Fruit fly (Drosophila melanogaster) whole organism, embryonic: ENCODE results near the gene Dbp21E2.

Experiments used
- Antp ChIP-seq: fragments of 200-800 bp; sonication (Bioruptor generic); optimal IDR thresholded peaks from 3 replicates; lab custom pipeline; 2016; ENCODE audit warnings: missing biosample characterization, missing genetic modification characterization
- CG10209 ChIP-seq: fragments of 200-800 bp; sonication (Bioruptor generic); optimal IDR thresholded peaks from 3 replicates; lab custom pipeline; 2017; ENCODE audit warnings: missing biosample characterization, mild to moderate bottlenecking, missing genetic modification characterization, missing genetic modification reagents
- CG10543 ChIP-seq: fragments of 200-800 bp; sonication (Bioruptor generic); optimal IDR thresholded peaks from 3 replicates; lab custom pipeline; 2017; ENCODE audit warnings: missing biosample characterization, mild to moderate bottlenecking, missing genetic modification characterization, moderate library complexity
- CG10959 ChIP-seq: fragments of 200-800 bp; sonication (Bioruptor generic); IDR thresholded peaks from 2 replicates; pipeline ENCODE4 v1.3.6; 2022; ENCODE audit warnings: missing biosample characterization, missing genetic modification characterization
- CG11247 ChIP-seq: fragments of 200-800 bp; sonication (Bioruptor generic); IDR thresholded peaks from 2 replicates; pipeline ENCODE4 v1.3.6; 2022; ENCODE audit warnings: missing biosample characterization, missing genetic modification characterization
- CG11695 ChIP-seq: fragments of 200-800 bp; sonication (Bioruptor generic); IDR thresholded peaks from 3 replicates; pipeline ENCODE4 v1.3.6; 2022; ENCODE audit warnings: missing biosample characterization, missing genetic modification characterization
- CG14014 ChIP-seq: fragments of 200-800 bp; sonication (Bioruptor generic); IDR thresholded peaks from 2 replicates; pipeline ENCODE4 v1.3.6; 2022; ENCODE audit warnings: missing biosample characterization, missing genetic modification characterization
- CG14441 ChIP-seq: fragments of 200-800 bp; sonication (Bioruptor generic); IDR thresholded peaks from 2 replicates; pipeline ENCODE4 v1.3.6; 2022; ENCODE audit warnings: missing biosample characterization, missing genetic modification characterization
- CG15011 ChIP-seq: fragments of 200-800 bp; sonication (Bioruptor generic); optimal IDR thresholded peaks from 3 replicates; lab custom pipeline; 2018; ENCODE audit warnings: missing biosample characterization, mild to moderate bottlenecking, missing genetic modification characterization
- CG2199 ChIP-seq: fragments of 200-800 bp; sonication (Bioruptor generic); IDR thresholded peaks from 3 replicates; pipeline ENCODE4 v1.3.6; 2022; ENCODE audit warnings: missing biosample characterization, missing genetic modification characterization
- CG31365 ChIP-seq: fragments of 200-800 bp; sonication (Bioruptor generic); optimal IDR thresholded peaks from 2 replicates; lab custom pipeline; 2018; ENCODE audit warnings: missing biosample characterization, mild to moderate bottlenecking, missing genetic modification characterization
- CG3163 ChIP-seq: fragments of 200-800 bp; sonication (Bioruptor generic); optimal IDR thresholded peaks from 3 replicates; lab custom pipeline; 2016; ENCODE audit warnings: missing biosample characterization, missing genetic modification characterization
- CG32532 ChIP-seq: fragments of 200-800 bp; sonication (Bioruptor generic); IDR thresholded peaks from 2 replicates; pipeline ENCODE4 v1.3.6; 2022; ENCODE audit warnings: missing biosample characterization, missing genetic modification characterization
- CG32772 ChIP-seq: fragments of 200-800 bp; sonication (Bioruptor generic); IDR thresholded peaks from 2 replicates; pipeline ENCODE4 v1.3.6; 2022; ENCODE audit warnings: missing biosample characterization, missing genetic modification characterization
- CG4424 ChIP-seq: fragments of 200-800 bp; sonication (Bioruptor generic); optimal IDR thresholded peaks from 3 replicates; lab custom pipeline; 2016; ENCODE audit warnings: missing biosample characterization, missing genetic modification characterization
- CG4617 ChIP-seq: fragments of 200-800 bp; sonication (Bioruptor generic); optimal IDR thresholded peaks from 3 replicates; lab custom pipeline; 2016; ENCODE audit warnings: missing biosample characterization, missing genetic modification characterization, borderline replicate concordance
- CG4707 ChIP-seq: fragments of 200-800 bp; sonication (Bioruptor generic); optimal IDR thresholded peaks from 2 replicates; lab custom pipeline; 2018; ENCODE audit warnings: missing biosample characterization, mild to moderate bottlenecking, missing genetic modification characterization, moderate library complexity
- CG6683 ChIP-seq: fragments of 200-800 bp; sonication (Bioruptor generic); optimal IDR thresholded peaks from 2 replicates; lab custom pipeline; 2017; ENCODE audit warnings: missing biosample characterization, mild to moderate bottlenecking, missing genetic modification characterization, missing genetic modification reagents
- CG6765 ChIP-seq: fragments of 200-800 bp; sonication (Bioruptor generic); optimal IDR thresholded peaks from 3 replicates; lab custom pipeline; 2017; ENCODE audit warnings: missing biosample characterization, mild to moderate bottlenecking, missing genetic modification characterization
- CG6854 ChIP-seq: fragments of 200-800 bp; sonication (Bioruptor generic); optimal IDR thresholded peaks from 3 replicates; lab custom pipeline; 2017; ENCODE audit warnings: missing biosample characterization, mild to moderate bottlenecking, missing genetic modification characterization
- CG7928 ChIP-seq: fragments of 200-800 bp; sonication (Bioruptor generic); optimal IDR thresholded peaks from 2 replicates; lab custom pipeline; 2017; ENCODE audit warnings: missing biosample characterization, mild to moderate bottlenecking, missing genetic modification characterization
- CG8359 ChIP-seq: fragments of 200-800 bp; sonication (Bioruptor generic); optimal IDR thresholded peaks from 2 replicates; lab custom pipeline; 2017; ENCODE audit warnings: missing biosample characterization, mild to moderate bottlenecking, missing genetic modification characterization, borderline replicate concordance
- CG9797 ChIP-seq: fragments of 200-800 bp; sonication (Bioruptor generic); optimal IDR thresholded peaks from 3 replicates; lab custom pipeline; 2018; ENCODE audit warnings: missing biosample characterization, mild to moderate bottlenecking, missing genetic modification characterization
- Ets97D ChIP-seq: fragments of 200-800 bp; sonication (Bioruptor generic); optimal IDR thresholded peaks from 3 replicates; lab custom pipeline; 2016; ENCODE audit warnings: missing biosample characterization, missing genetic modification characterization
- Gug ChIP-seq: fragments of 200-800 bp; sonication (Bioruptor generic); IDR thresholded peaks from 4 replicates; pipeline ENCODE4 v1.3.6; 2022; ENCODE audit warnings: missing biosample characterization, missing genetic modification characterization
- HHEX ChIP-seq: fragments of 200-800 bp; sonication (Bioruptor generic); optimal IDR thresholded peaks from 3 replicates; lab custom pipeline; 2017; ENCODE audit warnings: missing biosample characterization, mild to moderate bottlenecking, missing genetic modification characterization, missing genetic modification reagents
- Hr39 ChIP-seq: fragments of >200 bp; optimal IDR thresholded peaks from 2 replicates; lab custom pipeline; 2017
- Lim3 ChIP-seq: fragments of 200-800 bp; sonication (Bioruptor generic); IDR thresholded peaks from 2 replicates; pipeline ENCODE4 v1.3.6; 2022; ENCODE audit warnings: missing biosample characterization, missing genetic modification characterization
- MESR4 ChIP-seq: fragments of 200-800 bp; sonication (Bioruptor generic); optimal IDR thresholded peaks from 2 replicates; lab custom pipeline; 2018; ENCODE audit warnings: missing biosample characterization, mild to moderate bottlenecking, missing genetic modification characterization, moderate library complexity
- Mrtf ChIP-seq: fragments of 200-800 bp; sonication (Bioruptor generic); IDR thresholded peaks from 3 replicates; pipeline ENCODE4 v1.3.6; 2022; ENCODE audit warnings: missing biosample characterization, missing genetic modification characterization
- Nf-YA ChIP-seq: fragments of 200-800 bp; sonication (Bioruptor generic); IDR thresholded peaks from 2 replicates; pipeline ENCODE4 v1.3.6; 2022; ENCODE audit warnings: missing biosample characterization, missing genetic modification characterization
- Rx ChIP-seq: fragments of 200-800 bp; sonication (Bioruptor generic); IDR thresholded peaks from 2 replicates; pipeline ENCODE4 v1.3.6; 2022; ENCODE audit warnings: missing biosample characterization, missing genetic modification characterization
- Tbp ChIP-seq: fragments of >200 bp; optimal IDR thresholded peaks from 2 replicates; lab custom pipeline; 2018; ENCODE audit warnings: missing biosample characterization, missing genetic modification characterization
- amos ChIP-seq: fragments of 200-800 bp; sonication (Bioruptor generic); IDR thresholded peaks from 2 replicates; pipeline ENCODE4 v1.3.6; 2022; ENCODE audit warnings: missing biosample characterization, missing genetic modification characterization; ENCODE audit not compliant: partially characterized antibody
- bab2 ChIP-seq: fragments of 200-800 bp; sonication (Bioruptor generic); optimal IDR thresholded peaks from 2 replicates; lab custom pipeline; 2016; ENCODE audit warnings: missing biosample characterization, missing genetic modification characterization
- caup ChIP-seq: fragments of 200-800 bp; sonication (Bioruptor generic); optimal IDR thresholded peaks from 3 replicates; lab custom pipeline; 2017; ENCODE audit warnings: missing biosample characterization, mild to moderate bottlenecking, missing genetic modification characterization, moderate library complexity; ENCODE audit not compliant: severe bottlenecking
- crp ChIP-seq, 2 experiments: fragments of 200-800 bp; sonication (Bioruptor generic); optimal IDR thresholded peaks; 2 replicates in 1 of 2; 3 replicates in 1 of 2; lab custom pipeline; 2017; ENCODE audit warnings: missing biosample characterization in 2 of 2, missing genetic modification characterization in 2 of 2, mild to moderate bottlenecking in 1 of 2, moderate library complexity in 1 of 2
- fd102C ChIP-seq: fragments of 200-800 bp; sonication (Bioruptor generic); optimal IDR thresholded peaks from 2 replicates; lab custom pipeline; 2018; ENCODE audit warnings: missing biosample characterization, mild to moderate bottlenecking, missing genetic modification characterization, moderate library complexity
- gcm ChIP-seq: fragments of 200-800 bp; sonication (Bioruptor generic); optimal IDR thresholded peaks from 2 replicates; lab custom pipeline; 2019; ENCODE audit warnings: missing biosample characterization, mild to moderate bottlenecking, missing genetic modification characterization, moderate library complexity
- hbn ChIP-seq: fragments of 200-800 bp; sonication (Bioruptor generic); IDR thresholded peaks from 2 replicates; pipeline ENCODE4 v1.3.6; 2022; ENCODE audit warnings: missing biosample characterization, missing genetic modification characterization; ENCODE audit not compliant: partially characterized antibody
- inv ChIP-seq: fragments of 200-800 bp; sonication (Bioruptor generic); IDR thresholded peaks from 2 replicates; pipeline ENCODE4 v1.3.6; 2022; ENCODE audit warnings: missing biosample characterization, missing genetic modification characterization; ENCODE audit not compliant: partially characterized antibody
- peb ChIP-seq: fragments of 200-800 bp; sonication (Bioruptor generic); IDR thresholded peaks from 2 replicates; pipeline ENCODE4 v1.3.6; 2022; ENCODE audit warnings: missing biosample characterization, missing genetic modification characterization
- pita ChIP-seq: fragments of 200-800 bp; sonication (Bioruptor generic); optimal IDR thresholded peaks from 2 replicates; lab custom pipeline; 2017; ENCODE audit warnings: missing biosample characterization, mild to moderate bottlenecking, missing genetic modification characterization
- prd ChIP-seq, 3 experiments: fragments of >200 bp in 2 of 3; fragments of 200-800 bp in 1 of 3; sonication (Bioruptor generic) in 1 of 3; optimal IDR thresholded peaks in 2 of 3; IDR thresholded peaks in 1 of 3; 2 replicates in 2 of 3; 3 replicates in 1 of 3; pipeline versions ENCODE4 v1.3.6 to Lab custom; 2017 to 2022; ENCODE audit warnings: missing biosample characterization in 1 of 3, missing genetic modification characterization in 1 of 3
- pros ChIP-seq: fragments of 200-800 bp; sonication (Bioruptor generic); optimal IDR thresholded peaks from 3 replicates; lab custom pipeline; 2019; ENCODE audit warnings: missing biosample characterization, mild to moderate bottlenecking, missing genetic modification characterization, moderate library complexity
- shn ChIP-seq: fragments of 200-800 bp; sonication (Bioruptor generic); optimal IDR thresholded peaks from 3 replicates; lab custom pipeline; 2016; ENCODE audit warnings: missing biosample characterization, missing genetic modification characterization
- sr ChIP-seq: fragments of 200-800 bp; sonication (Bioruptor generic); IDR thresholded peaks from 3 replicates; pipeline ENCODE4 v1.3.6; 2022; ENCODE audit warnings: missing biosample characterization, missing genetic modification characterization
- stwl ChIP-seq: fragments of 200-800 bp; sonication (Bioruptor generic); optimal IDR thresholded peaks from 3 replicates; lab custom pipeline; 2018; ENCODE audit warnings: missing biosample characterization, mild to moderate bottlenecking, missing genetic modification characterization, moderate library complexity
- wdn ChIP-seq: fragments of 200-800 bp; sonication (Bioruptor generic); IDR thresholded peaks from 2 replicates; pipeline ENCODE4 v1.3.6; 2022; ENCODE audit warnings: missing biosample characterization, missing genetic modification characterization
- yki ChIP-seq: fragments of >200 bp; optimal IDR thresholded peaks from 3 replicates; lab custom pipeline; 2018

The Dbp21E2 gene

dm6 chr2L:852647-853111 lies 41.3 kb downstream of the Dbp21E2 start, which contains the start of the genes CG4291 and kraken (continued):
- TF ChIP-seq MESR4 (GFP tag; lab: Kevin White, UChicago) (peak; percentile 93), CG14014 (peak; percentile 61; the same call in 1 of the 2 replicates), fd102C (GFP tag; lab: Kevin White, UChicago) (no peak), CG10209 (GFP tag; lab: Kevin White, UChicago) (peak; percentile 30), pros (GFP tag; lab: Kevin White, UChicago) (no peak), CG6765 (GFP tag; lab: Kevin White, UChicago) (peak; percentile 49), Rx (no peak), CG4617 (GFP tag; lab: Kevin White, UChicago) (peak; percentile 94), crp (GFP tag; optimal IDR thresholded peaks at IDR 0.05; lab: Kevin White, UChicago) (no peak), peb (GFP tag; lab: Robert Waterston, UW) (peak; percentile 6; the same call in 1 of the 2 replicates), Tbp (GFP tag; lab: Kevin White, UChicago) (no peak), amos (GFP tag; lab: Robert Waterston, UW) (peak; percentile 36; the same call in 1 of the 2 replicates), wdn (peak; percentile 67), Gug (GFP tag; lab: Robert Waterston, UW) (peak; percentile 71; the same call in 2 of the 4 replicates), CG2199 (GFP tag; lab: Robert Waterston, UW) (peak; percentile 57; the same call in 1 of the 3 replicates), caup (GFP tag; lab: Kevin White, UChicago) (peak; percentile 55), CG4707 (GFP tag; lab: Kevin White, UChicago) (no peak), prd (optimal IDR thresholded peaks at IDR 0.05; lab: Kevin White, UChicago) (no peak), prd (GFP tag; IDR thresholded peaks at IDR 0.05; lab: Robert Waterston, UW) (peak; percentile 55; the same call in 2 of the 3 replicates), CG10959 (GFP tag; lab: Robert Waterston, UW) (0 out of 2 replicates have a peak, but pooled peaks have one; percentile 38), CG4424 (GFP tag; lab: Kevin White, UChicago) (peak; percentile 52), Antp (GFP tag; lab: Kevin White, UChicago) (peak; percentile 74), Lim3 (GFP tag; lab: Robert Waterston, UW) (no peak), yki (lab: Kevin White, UChicago) (no peak), Nf-YA (GFP tag; lab: Robert Waterston, UW) (no peak), Ets97D (peak; percentile 7), HHEX (GFP tag; lab: Kevin White, UChicago) (peak; percentile 39), CG11695 (GFP tag; lab: Robert Waterston, UW) (no peak), gcm (no peak), CG6854 (GFP tag; lab: Kevin White, UChicago) (no peak), Mrtf (GFP tag; lab: Robert Waterston, UW) (no peak; the same call in 2 of the 3 replicates), CG6683 (no peak), shn (GFP tag; lab: Kevin White, UChicago) (peak; percentile 59), CG7928 (no peak), sr (GFP tag; lab: Robert Waterston, UW) (no peak), Hr39 (no peak), CG31365 (no peak), CG32772 (GFP tag; lab: Robert Waterston, UW) (0 out of 2 replicates have a peak, but pooled peaks have one; percentile 30), stwl (peak; percentile 50), bab2 (GFP tag; lab: Kevin White, UChicago) (peak; percentile 39), CG10543 (GFP tag; lab: Kevin White, UChicago) (peak; percentile 87), pita (no peak), CG8359 (no peak), CG9797 (GFP tag; lab: Kevin White, UChicago) (peak; percentile 33), CG3163 (GFP tag; lab: Kevin White, UChicago) (peak; percentile 59), CG15011 (no peak), CG32532 (peak; percentile 78), hbn (peak; percentile 12; the same call in 1 of the 2 replicates), CG11247 (peak; percentile 78), CG14441 (GFP tag; lab: Robert Waterston, UW) (peak; percentile 57), inv (GFP tag; lab: Robert Waterston, UW) (no peak)
